Worm (Caenorhabditis elegans) whole organism, L4 larva: ENCODE measurements around the gene R10D12.7.

Experiments used
- F37D6.2 ChIP-seq: sonication (generic microtip); optimal IDR thresholded peaks from 2 replicates; lab custom pipeline; 2016; ENCODE audit warnings: mild to moderate bottlenecking, missing genetic modification characterization, missing compliant biosample characterization
- ama-1 ChIP-seq: fragments of 150-350 bp; optimal IDR thresholded peaks from 2 replicates; lab custom pipeline; 2014; ENCODE audit warnings: inconsistent platforms, mixed read lengths
- dpl-1 ChIP-seq: fragments of 150-350 bp; optimal IDR thresholded peaks from 2 replicates; lab custom pipeline; 2014; ENCODE audit warnings: missing biosample characterization, missing genetic modification reagents, missing genetic modification characterization
- dve-1 ChIP-seq: sonication (generic microtip); optimal IDR thresholded peaks from 2 replicates; lab custom pipeline; 2017; ENCODE audit warnings: antibody characterized with exemption, mild to moderate bottlenecking, missing genetic modification characterization, missing compliant biosample characterization; ENCODE audit not compliant: insufficient read depth
- egl-27 ChIP-seq: sonication (generic microtip); optimal IDR thresholded peaks from 3 replicates; lab custom pipeline; 2017; ENCODE audit warnings: missing biosample characterization, missing genetic modification reagents, missing genetic modification characterization
- fos-1 ChIP-seq: fragments of 150-350 bp; optimal IDR thresholded peaks from 2 replicates; lab custom pipeline; 2014; ENCODE audit warnings: missing biosample characterization, missing genetic modification characterization
- lin-39 ChIP-seq: fragments of 150-350 bp; optimal IDR thresholded peaks from 2 replicates; lab custom pipeline; 2014; ENCODE audit warnings: missing biosample characterization, missing genetic modification reagents, missing genetic modification characterization
- nhr-111 ChIP-seq: fragments of 200-800 bp; sonication (Bioruptor generic); optimal IDR thresholded peaks from 2 replicates; lab custom pipeline; 2018; ENCODE audit warnings: mild to moderate bottlenecking, missing genetic modification characterization, missing compliant biosample characterization
- nhr-28 ChIP-seq: fragments of 150-350 bp; optimal IDR thresholded peaks from 2 replicates; lab custom pipeline; 2014; ENCODE audit warnings: missing biosample characterization, missing genetic modification characterization
- nhr-41 ChIP-seq: fragments of 200-800 bp; sonication (Bioruptor generic); IDR thresholded peaks from 2 replicates; pipeline ENCODE4 v1.3.6; 2022; ENCODE audit warnings: missing genetic modification reagents, missing genetic modification characterization, missing compliant biosample characterization
- unc-62 ChIP-seq, 3 experiments: fragments of 150-350 bp in 1 of 3; sonication (generic microtip); optimal IDR thresholded peaks in 2 of 3; peaks in 1 of 3; 1 replicate in 1 of 3; 2 replicates in 2 of 3; lab custom pipeline; 2014 to 2017; ENCODE audit warnings: missing biosample characterization in 3 of 3, missing genetic modification characterization in 3 of 3, missing genetic modification reagents in 3 of 3, missing genotype in 1 of 3

DNA sequence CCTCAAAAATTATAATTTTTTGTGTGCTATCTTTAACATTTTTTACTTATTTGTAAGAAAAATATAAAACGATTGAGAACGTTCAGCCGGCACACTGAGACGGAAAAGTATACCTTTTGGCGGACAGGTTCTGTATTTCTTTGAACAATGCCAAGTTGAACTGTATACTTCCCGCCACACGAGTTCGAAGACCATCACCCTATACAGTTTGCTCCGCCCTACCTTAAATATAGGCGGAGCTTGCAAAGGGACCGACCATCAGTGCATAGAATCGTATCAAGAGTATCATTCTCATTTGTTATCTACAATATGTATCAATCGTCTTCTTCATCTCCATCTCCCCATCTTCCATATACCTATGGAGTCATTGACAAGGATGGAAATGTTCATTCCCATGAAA is 35.0 kb downstream of the R10D12.7 start, which contains the start of gene end-1:
- TF ChIP-seq nhr-28: no peak
- TF ChIP-seq egl-27 (tag; lab: Kevin White, UChicago): no peak
- TF ChIP-seq nhr-111 (GFP tag; lab: Kevin White, UChicago): no peak
- no peak for TF ChIP-seq dve-1
- no peak for TF ChIP-seq lin-39 (tag; lab: Kevin White, UChicago)
- TF ChIP-seq dpl-1 (GFP tag; lab: Kevin White, UChicago): no peak
- TF ChIP-seq fos-1: no peak
- no peak for TF ChIP-seq nhr-41 (GFP tag; lab: Robert Waterston, UW)
- no peak for TF ChIP-seq F37D6.2 (tag; lab: Kevin White, UChicago)
- no peak for TF ChIP-seq unc-62 (GFP tag; optimal IDR thresholded peaks at IDR 0.05 in 1 of 2; lab: Kevin White, UChicago)
- TF ChIP-seq unc-62 (tag; optimal IDR thresholded peaks at IDR 0.05; lab: Kevin White, UChicago): no peak
- no peak for TF ChIP-seq ama-1
